Fruit fly (Drosophila melanogaster) whole organism, embryonic: ENCODE data around the gene CG1440.
A peak's percentile ranks its signal among the peaks of the same experiment; 100 is the strongest.

Source experiments
- Blimp-1 ChIP-seq: fragments of 200-800 bp; sonication (Bioruptor generic); optimal IDR thresholded peaks from 3 replicates; lab custom pipeline; 2018; ENCODE audit warnings: missing biosample characterization, missing genetic modification characterization, mild to moderate bottlenecking, moderate library complexity, missing genetic modification reagents
- Bteb2 ChIP-seq: fragments of 200-800 bp; sonication (Bioruptor generic); optimal IDR thresholded peaks from 2 replicates; lab custom pipeline; 2016; ENCODE audit warnings: missing biosample characterization, missing genetic modification characterization
- C15 ChIP-seq: fragments of 200-800 bp; sonication (Bioruptor generic); IDR thresholded peaks from 3 replicates; pipeline ENCODE4 v1.3.6; 2022; ENCODE audit warnings: missing biosample characterization, missing genetic modification characterization
- CG10979 ChIP-seq: fragments of 200-800 bp; sonication (Bioruptor generic); optimal IDR thresholded peaks from 2 replicates; lab custom pipeline; 2018; ENCODE audit warnings: missing biosample characterization, mild to moderate bottlenecking, missing genetic modification characterization, moderate library complexity
- CG11723 ChIP-seq: fragments of 200-800 bp; sonication (Bioruptor generic); optimal IDR thresholded peaks from 2 replicates; lab custom pipeline; 2017; ENCODE audit warnings: missing biosample characterization, mild to moderate bottlenecking, missing genetic modification characterization
- CG12104 ChIP-seq: fragments of 200-800 bp; sonication (Bioruptor generic); optimal IDR thresholded peaks from 3 replicates; lab custom pipeline; 2016; ENCODE audit warnings: missing biosample characterization, missing genetic modification characterization
- CG12299 ChIP-seq: fragments of 200-800 bp; sonication (Bioruptor generic); optimal IDR thresholded peaks from 2 replicates; lab custom pipeline; 2018; ENCODE audit warnings: missing biosample characterization, mild to moderate bottlenecking, missing genetic modification characterization
- CG13123 ChIP-seq: fragments of 200-800 bp; sonication (Bioruptor generic); optimal IDR thresholded peaks from 2 replicates; lab custom pipeline; 2016; ENCODE audit warnings: missing biosample characterization, missing genetic modification characterization
- CG14667 ChIP-seq: fragments of 200-800 bp; sonication (Bioruptor generic); IDR thresholded peaks from 2 replicates; pipeline ENCODE4 v1.3.6; 2022; ENCODE audit warnings: missing biosample characterization, missing genetic modification characterization
- CG15514 ChIP-seq: fragments of 200-800 bp; sonication (Bioruptor generic); optimal IDR thresholded peaks from 3 replicates; lab custom pipeline; 2017; ENCODE audit warnings: missing biosample characterization, missing genetic modification characterization, mild to moderate bottlenecking, moderate library complexity, missing genetic modification reagents
- CG1602 ChIP-seq: fragments of 200-800 bp; sonication (Bioruptor generic); optimal IDR thresholded peaks from 3 replicates; lab custom pipeline; 2016; ENCODE audit warnings: missing biosample characterization, missing genetic modification characterization
- CG1647 ChIP-seq: fragments of 200-800 bp; sonication (Bioruptor generic); optimal IDR thresholded peaks from 3 replicates; lab custom pipeline; 2016; ENCODE audit warnings: missing biosample characterization, missing genetic modification characterization
- CG18764 ChIP-seq: fragments of 200-800 bp; sonication (Bioruptor generic); optimal IDR thresholded peaks from 3 replicates; lab custom pipeline; 2016; ENCODE audit warnings: missing biosample characterization, missing genetic modification characterization
- CG3065 ChIP-seq: fragments of 200-800 bp; sonication (Bioruptor generic); optimal IDR thresholded peaks from 2 replicates; lab custom pipeline; 2016; ENCODE audit warnings: missing biosample characterization, missing genetic modification characterization
- CG3838 ChIP-seq: fragments of 200-800 bp; sonication (Bioruptor generic); optimal IDR thresholded peaks from 3 replicates; lab custom pipeline; 2016; ENCODE audit warnings: missing biosample characterization, missing genetic modification characterization
- CG43689 ChIP-seq: fragments of 200-800 bp; sonication (Bioruptor generic); IDR thresholded peaks from 2 replicates; pipeline ENCODE4 v1.3.6; 2022; ENCODE audit warnings: missing biosample characterization, missing genetic modification characterization
- CG5180 ChIP-seq: fragments of 200-800 bp; sonication (Bioruptor generic); optimal IDR thresholded peaks from 3 replicates; lab custom pipeline; 2017; ENCODE audit warnings: missing biosample characterization, missing genetic modification characterization, mild to moderate bottlenecking, moderate library complexity, missing genetic modification reagents
- CG5953 ChIP-seq: fragments of 200-800 bp; sonication (Bioruptor generic); IDR thresholded peaks from 2 replicates; pipeline ENCODE4 v1.3.6; 2022; ENCODE audit warnings: missing biosample characterization, missing genetic modification characterization
- CG6683 ChIP-seq: fragments of 200-800 bp; sonication (Bioruptor generic); optimal IDR thresholded peaks from 2 replicates; lab custom pipeline; 2017; ENCODE audit warnings: missing biosample characterization, mild to moderate bottlenecking, missing genetic modification characterization, missing genetic modification reagents
- CG6689 ChIP-seq: fragments of 200-800 bp; sonication (Bioruptor generic); IDR thresholded peaks from 2 replicates; pipeline ENCODE4 v1.3.6; 2022; ENCODE audit warnings: missing biosample characterization, missing genetic modification characterization
- CG6765 ChIP-seq: fragments of 200-800 bp; sonication (Bioruptor generic); optimal IDR thresholded peaks from 3 replicates; lab custom pipeline; 2017; ENCODE audit warnings: missing biosample characterization, mild to moderate bottlenecking, missing genetic modification characterization
- CG6854 ChIP-seq: fragments of 200-800 bp; sonication (Bioruptor generic); optimal IDR thresholded peaks from 3 replicates; lab custom pipeline; 2017; ENCODE audit warnings: missing biosample characterization, mild to moderate bottlenecking, missing genetic modification characterization
- CrebB ChIP-seq: fragments of 200-800 bp; sonication (Bioruptor generic); optimal IDR thresholded peaks from 3 replicates; lab custom pipeline; 2018; ENCODE audit warnings: missing biosample characterization, mild to moderate bottlenecking, missing genetic modification characterization
- E2f1 ChIP-seq: fragments of 200-800 bp; sonication (Bioruptor generic); IDR thresholded peaks from 2 replicates; pipeline ENCODE4 v1.3.6; 2022; ENCODE audit warnings: missing biosample characterization, missing genetic modification characterization
- Fer2 ChIP-seq: fragments of 200-800 bp; sonication (Bioruptor generic); optimal IDR thresholded peaks from 2 replicates; lab custom pipeline; 2018; ENCODE audit warnings: missing biosample characterization, mild to moderate bottlenecking, missing genetic modification characterization, moderate library complexity
- HLH4C ChIP-seq: fragments of 200-800 bp; sonication (Bioruptor generic); IDR thresholded peaks from 3 replicates; pipeline ENCODE4 v1.3.6; 2022; ENCODE audit warnings: missing biosample characterization, missing genetic modification characterization; ENCODE audit not compliant: partially characterized antibody
- Hr51 ChIP-seq, 2 experiments: fragments of 200-800 bp; sonication (Bioruptor generic); optimal IDR thresholded peaks; 2 replicates in 1 of 2; 3 replicates in 1 of 2; lab custom pipeline; 2016 to 2018; ENCODE audit warnings: missing biosample characterization in 2 of 2, missing genetic modification characterization in 2 of 2, mild to moderate bottlenecking in 1 of 2, moderate library complexity in 1 of 2
- MTF-1 ChIP-seq: fragments of 200-800 bp; sonication (Bioruptor generic); optimal IDR thresholded peaks from 2 replicates; lab custom pipeline; 2018; ENCODE audit warnings: missing biosample characterization, mild to moderate bottlenecking, missing genetic modification characterization, borderline replicate concordance
- Mad ChIP-seq: fragments of 200-800 bp; sonication (Bioruptor generic); optimal IDR thresholded peaks from 2 replicates; lab custom pipeline; 2016; ENCODE audit warnings: missing biosample characterization, missing genetic modification characterization
- Med ChIP-seq: fragments of 200-800 bp; sonication (Bioruptor generic); peaks from one replicate; lab custom pipeline; 2016; ENCODE audit warnings: missing biosample characterization, missing genetic modification characterization, mild to moderate bottlenecking, inconsistent platforms, moderate library complexity
- al ChIP-seq: fragments of 200-800 bp; sonication (Bioruptor generic); IDR thresholded peaks from 2 replicates; pipeline ENCODE4 v1.3.6; 2022; ENCODE audit warnings: missing biosample characterization, missing genetic modification characterization
- cwo ChIP-seq: fragments of 200-800 bp; sonication (Bioruptor generic); optimal IDR thresholded peaks from 3 replicates; lab custom pipeline; 2017; ENCODE audit warnings: missing biosample characterization, missing genetic modification characterization, mild to moderate bottlenecking, moderate library complexity, missing genetic modification reagents
- ewg ChIP-seq: fragments of 200-800 bp; sonication (Bioruptor generic); optimal IDR thresholded peaks from 3 replicates; lab custom pipeline; 2017; ENCODE audit warnings: mild to moderate bottlenecking, missing biosample characterization, missing genetic modification reagents, missing genetic modification characterization
- eyg ChIP-seq: fragments of 200-800 bp; sonication (Bioruptor generic); optimal IDR thresholded peaks from 3 replicates; lab custom pipeline; 2016; ENCODE audit warnings: missing biosample characterization, missing genetic modification characterization
- fd64A ChIP-seq: fragments of 200-800 bp; sonication (Bioruptor generic); optimal IDR thresholded peaks from 3 replicates; lab custom pipeline; 2018; ENCODE audit warnings: missing biosample characterization, mild to moderate bottlenecking, missing genetic modification characterization
- fru ChIP-seq: fragments of >200 bp; optimal IDR thresholded peaks from 2 replicates; lab custom pipeline; 2017
- ftz-f1 ChIP-seq: fragments of 200-800 bp; sonication (Bioruptor generic); optimal IDR thresholded peaks from 2 replicates; lab custom pipeline; 2016; ENCODE audit warnings: missing biosample characterization, missing genetic modification characterization
- h ChIP-seq: fragments of >200 bp; optimal IDR thresholded peaks from 2 replicates; lab custom pipeline; 2017
- kni ChIP-seq: fragments of 200-800 bp; sonication (Bioruptor generic); optimal IDR thresholded peaks from 3 replicates; lab custom pipeline; 2017; ENCODE audit warnings: mild to moderate bottlenecking, missing biosample characterization, missing genetic modification reagents, missing genetic modification characterization
- lilli ChIP-seq: fragments of 200-800 bp; sonication (Bioruptor generic); optimal IDR thresholded peaks from 3 replicates; lab custom pipeline; 2016; ENCODE audit warnings: missing biosample characterization, missing genetic modification characterization
- odd ChIP-seq: fragments of 200-800 bp; sonication (Bioruptor generic); optimal IDR thresholded peaks from 2 replicates; lab custom pipeline; 2017; ENCODE audit warnings: missing biosample characterization, mild to moderate bottlenecking, missing genetic modification characterization
- pfk ChIP-seq: fragments of 200-800 bp; sonication (Bioruptor generic); optimal IDR thresholded peaks from 2 replicates; lab custom pipeline; 2018; ENCODE audit warnings: missing biosample characterization, mild to moderate bottlenecking, missing genetic modification characterization, moderate library complexity
- pho ChIP-seq: fragments of 200-800 bp; sonication (Bioruptor generic); optimal IDR thresholded peaks from 2 replicates; lab custom pipeline; 2016; ENCODE audit warnings: missing biosample characterization, missing genetic modification characterization
- pita ChIP-seq: fragments of 200-800 bp; sonication (Bioruptor generic); optimal IDR thresholded peaks from 2 replicates; lab custom pipeline; 2017; ENCODE audit warnings: missing biosample characterization, mild to moderate bottlenecking, missing genetic modification characterization
- pnt ChIP-seq: fragments of 200-800 bp; sonication (Bioruptor generic); optimal IDR thresholded peaks from 3 replicates; lab custom pipeline; 2016; ENCODE audit warnings: missing biosample characterization, missing genetic modification characterization
- schlank ChIP-seq: fragments of 200-800 bp; sonication (Bioruptor generic); optimal IDR thresholded peaks from 2 replicates; lab custom pipeline; 2018; ENCODE audit warnings: missing biosample characterization, mild to moderate bottlenecking, missing genetic modification characterization
- sisA ChIP-seq: fragments of 200-800 bp; sonication (Bioruptor generic); IDR thresholded peaks from 2 replicates; pipeline ENCODE4 v1.3.6; 2022; ENCODE audit warnings: missing biosample characterization, missing genetic modification characterization
- twi ChIP-seq: fragments of 200-800 bp; optimal IDR thresholded peaks from 2 replicates; lab custom pipeline; 2019; ENCODE audit warnings: missing biosample characterization, mild to moderate bottlenecking, missing genetic modification characterization, moderate library complexity
- zfh1 ChIP-seq: fragments of 200-800 bp; sonication (Bioruptor generic); IDR thresholded peaks from 3 replicates; pipeline ENCODE4 v1.3.6; 2022; ENCODE audit warnings: missing biosample characterization, missing genetic modification characterization
- zfh2 ChIP-seq: fragments of 200-800 bp; sonication (Bioruptor generic); optimal IDR thresholded peaks from 2 replicates; lab custom pipeline; 2016; ENCODE audit warnings: missing biosample characterization, missing genetic modification characterization

The CG1440 gene

DNA sequence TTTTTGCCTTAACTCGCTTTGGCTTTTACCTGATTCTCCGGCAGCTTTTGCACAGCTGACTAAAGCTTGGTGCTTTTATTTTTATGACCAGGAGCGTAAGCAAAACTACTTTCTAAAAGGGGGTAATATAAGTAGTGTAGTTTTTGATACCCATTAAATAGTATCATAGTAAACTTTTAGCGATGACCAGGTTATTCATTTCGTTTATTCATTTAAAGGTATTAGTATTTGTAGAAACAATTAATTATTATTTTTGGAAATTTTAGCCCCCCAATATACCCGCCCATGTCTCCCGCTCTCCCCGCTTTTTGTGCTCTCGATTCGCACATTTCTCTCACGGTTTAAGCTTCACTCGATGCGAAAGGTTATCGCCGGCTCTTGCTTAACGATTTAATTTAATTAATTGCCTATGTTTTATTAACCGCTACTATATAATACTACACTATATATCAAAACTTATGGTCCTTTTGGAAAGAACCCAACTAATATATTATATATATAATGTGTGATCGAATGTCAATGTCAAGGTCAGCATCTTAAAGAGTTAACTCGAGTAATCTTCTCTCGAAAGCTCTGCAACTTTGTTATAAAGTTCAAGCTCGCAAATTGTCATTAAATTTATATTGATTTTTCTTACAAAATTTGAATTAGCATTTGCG lies 27.6 kb downstream of the CG1440 start, which contains the start of gene Sptr (continued):
- peak; percentile 66 for TF ChIP-seq ewg (GFP tag; lab: Kevin White, UChicago)
- peak; percentile 89 for TF ChIP-seq CG6689 (GFP tag; lab: Robert Waterston, UW)
- peak; percentile 86 for TF ChIP-seq odd (GFP tag; lab: Kevin White, UChicago)
- peak; percentile 60 for TF ChIP-seq Mad (GFP tag; lab: Kevin White, UChicago)
- peak; percentile 90 for TF ChIP-seq cwo (GFP tag; lab: Kevin White, UChicago)
- peak; percentile 51 for TF ChIP-seq MTF-1 (GFP tag; lab: Kevin White, UChicago)
- peak; percentile 91 for TF ChIP-seq CG6765 (GFP tag; lab: Kevin White, UChicago)
- TF ChIP-seq zfh2, result peak; percentile 84
- no peak for TF ChIP-seq h (lab: Kevin White, UChicago)
- peak; percentile 88 for TF ChIP-seq CrebB (tag; lab: Kevin White, UChicago)
- TF ChIP-seq CG11723, result peak; percentile 68
- peak; percentile 96 for TF ChIP-seq Med (GFP tag; lab: Kevin White, UChicago)
- TF ChIP-seq eyg, result peak; percentile 67
- TF ChIP-seq CG15514 (GFP tag; lab: Kevin White, UChicago), result peak; percentile 85
- no peak for TF ChIP-seq kni
- peak; percentile 66 for TF ChIP-seq CG18764 (GFP tag; lab: Kevin White, UChicago)
- peak; percentile 79; the same call in 2 of the 3 replicates for TF ChIP-seq C15
- TF ChIP-seq CG10979 (tag; lab: Kevin White, UChicago), result peak; percentile 63
- TF ChIP-seq CG6683, result peak; percentile 79
- TF ChIP-seq Hr51 (GFP tag; optimal IDR thresholded peaks at IDR 0.05; lab: Kevin White, UChicago), result peak; percentile 64 to 94
- TF ChIP-seq CG13123 (GFP tag; lab: Kevin White, UChicago), result peak; percentile 38
- peak; percentile 82 for TF ChIP-seq Bteb2 (GFP tag; lab: Kevin White, UChicago)
- peak; percentile 77 for TF ChIP-seq CG14667
- peak; percentile 44; the same call in 1 of the 2 replicates for TF ChIP-seq CG43689 (GFP tag; lab: Robert Waterston, UW)
- no peak for TF ChIP-seq pita
- peak; percentile 71 for TF ChIP-seq CG5180
- no peak for TF ChIP-seq fd64A (GFP tag; lab: Kevin White, UChicago)
- TF ChIP-seq CG1647 (GFP tag; lab: Kevin White, UChicago), result peak; percentile 63
- peak; percentile 73 for TF ChIP-seq Blimp-1 (GFP tag; lab: Kevin White, UChicago)
- peak; percentile 80 for TF ChIP-seq Fer2 (tag; lab: Kevin White, UChicago)
- peak; percentile 88 for TF ChIP-seq al (GFP tag; lab: Robert Waterston, UW)
- TF ChIP-seq sisA, result peak; percentile 81
- peak; percentile 20 for TF ChIP-seq CG3838 (GFP tag; lab: Kevin White, UChicago)
- peak; percentile 59 for TF ChIP-seq pnt (GFP tag; lab: Kevin White, UChicago)
- TF ChIP-seq ftz-f1 (GFP tag; lab: Kevin White, UChicago), result peak; percentile 54
- TF ChIP-seq fru (lab: Kevin White, UChicago), result no peak
- peak; percentile 84 for TF ChIP-seq CG12104 (GFP tag; lab: Kevin White, UChicago)
- TF ChIP-seq CG6854, result peak; percentile 88
- TF ChIP-seq HLH4C (GFP tag; lab: Robert Waterston, UW), result no peak
- TF ChIP-seq CG12299 (tag; lab: Kevin White, UChicago), result peak; percentile 90
- TF ChIP-seq zfh1 (GFP tag; lab: Robert Waterston, UW), result peak; percentile 85
- TF ChIP-seq E2f1 (GFP tag; lab: Robert Waterston, UW), result peak; percentile 87
- peak; percentile 75 for TF ChIP-seq CG5953 (GFP tag; lab: Robert Waterston, UW)
- TF ChIP-seq pho, result peak; percentile 83
- TF ChIP-seq twi, result peak; percentile 32
- peak; percentile 13 for TF ChIP-seq CG3065 (GFP tag; lab: Kevin White, UChicago)
- TF ChIP-seq lilli (GFP tag; lab: Kevin White, UChicago), result peak; percentile 92
- TF ChIP-seq pfk (GFP tag; lab: Kevin White, UChicago), result no peak
- TF ChIP-seq CG1602 (GFP tag; lab: Kevin White, UChicago), result peak; percentile 74
- peak; percentile 76 for TF ChIP-seq schlank
